Worm (Caenorhabditis elegans): ENCODE data around the gene gpla-1.

- TF ChIP-seq mxl-3 (GFP tag; optimal IDR thresholded peaks at IDR 0.05) (no peak), lin-39 (tag; optimal IDR thresholded peaks at IDR 0.05) (no peak), pqm-1 (tag; optimal IDR thresholded peaks at IDR 0.05) (no peak)
Observed at ce11 chrV:11953621-11954020, 16.0 kb upstream of the gpla-1 start.

Measured in whole organism, L4 larva.